Fruit fly (Drosophila melanogaster) whole organism, embryonic: Measurements from ENCODE around the gene Tnpo-SR.

Source experiments
- Awh ChIP-seq: fragments of 200-800 bp; sonication (Bioruptor generic); IDR thresholded peaks from 2 replicates; pipeline ENCODE4, ENCODE4 v1.3.6; 2022; ENCODE audit warnings: missing biosample characterization, missing genetic modification characterization
- CG10462 ChIP-seq: fragments of 200-800 bp; sonication (Bioruptor generic); optimal IDR thresholded peaks from 2 replicates; lab custom pipeline; 2016; ENCODE audit warnings: missing biosample characterization, missing genetic modification characterization
- CG10654 ChIP-seq: fragments of 200-800 bp; sonication (Bioruptor generic); optimal IDR thresholded peaks from 2 replicates; lab custom pipeline; 2016; ENCODE audit warnings: missing biosample characterization, missing genetic modification characterization
- CG11398 ChIP-seq: fragments of 200-800 bp; sonication (Bioruptor generic); optimal IDR thresholded peaks from 2 replicates; lab custom pipeline; 2016; ENCODE audit warnings: missing biosample characterization, missing genetic modification characterization
- CG12769 ChIP-seq: fragments of 200-800 bp; sonication (Bioruptor generic); optimal IDR thresholded peaks from 2 replicates; lab custom pipeline; 2019; ENCODE audit warnings: missing biosample characterization, mild to moderate bottlenecking, missing genetic modification characterization, moderate library complexity
- CG14710 ChIP-seq: fragments of 200-800 bp; sonication (Bioruptor generic); optimal IDR thresholded peaks from 3 replicates; lab custom pipeline; 2019; ENCODE audit warnings: missing biosample characterization, mild to moderate bottlenecking, missing genetic modification characterization, moderate library complexity
- CG14965 ChIP-seq: fragments of 200-800 bp; sonication (Bioruptor generic); optimal IDR thresholded peaks from 2 replicates; lab custom pipeline; 2016; ENCODE audit warnings: missing biosample characterization, missing genetic modification characterization, borderline replicate concordance
- CG1647 ChIP-seq: fragments of 200-800 bp; sonication (Bioruptor generic); optimal IDR thresholded peaks from 3 replicates; lab custom pipeline; 2016; ENCODE audit warnings: missing biosample characterization, missing genetic modification characterization
- CG17361 ChIP-seq: fragments of 200-800 bp; sonication (Bioruptor generic); IDR thresholded peaks from 3 replicates; pipeline ENCODE4 v1.3.6; 2022; ENCODE audit warnings: missing biosample characterization, missing genetic modification characterization
- CG17829 ChIP-seq: fragments of 200-800 bp; optimal IDR thresholded peaks from 2 replicates; lab custom pipeline; 2019; ENCODE audit warnings: missing biosample characterization, mild to moderate bottlenecking, missing genetic modification characterization, moderate library complexity
- CG1792 ChIP-seq: fragments of 200-800 bp; sonication (Bioruptor generic); optimal IDR thresholded peaks from 2 replicates; lab custom pipeline; 2016; ENCODE audit warnings: missing biosample characterization, missing genetic modification characterization
- CG18599 ChIP-seq: fragments of 200-800 bp; sonication (Bioruptor generic); optimal IDR thresholded peaks from 3 replicates; lab custom pipeline; 2017; ENCODE audit warnings: missing biosample characterization, missing genetic modification characterization, mild to moderate bottlenecking, moderate library complexity, missing genetic modification reagents
- CG2889 ChIP-seq: fragments of 200-800 bp; sonication (Bioruptor generic); IDR thresholded peaks from 3 replicates; pipeline ENCODE4 v1.3.6; 2022; ENCODE audit warnings: missing biosample characterization, missing genetic modification characterization
- CG3407 ChIP-seq: fragments of 200-800 bp; sonication (Bioruptor generic); optimal IDR thresholded peaks from 2 replicates; lab custom pipeline; 2018; ENCODE audit warnings: missing biosample characterization, mild to moderate bottlenecking, missing genetic modification characterization
- CG3995 ChIP-seq: fragments of 200-800 bp; sonication (Bioruptor generic); optimal IDR thresholded peaks from 3 replicates; lab custom pipeline; 2016; ENCODE audit warnings: missing biosample characterization, missing genetic modification characterization
- CG4360 ChIP-seq: fragments of 200-800 bp; sonication (Bioruptor generic); IDR thresholded peaks from 2 replicates; pipeline ENCODE4 v1.3.6; 2022; ENCODE audit warnings: missing biosample characterization, missing genetic modification characterization
- CG7786 ChIP-seq: fragments of 200-800 bp; sonication (Bioruptor generic); optimal IDR thresholded peaks from 2 replicates; lab custom pipeline; 2016; ENCODE audit warnings: missing biosample characterization, missing genetic modification characterization
- CG8924 ChIP-seq: fragments of 200-800 bp; optimal IDR thresholded peaks from 3 replicates; lab custom pipeline; 2019; ENCODE audit warnings: missing biosample characterization, mild to moderate bottlenecking, missing genetic modification characterization, moderate library complexity
- CG9797 ChIP-seq: fragments of 200-800 bp; sonication (Bioruptor generic); optimal IDR thresholded peaks from 3 replicates; lab custom pipeline; 2018; ENCODE audit warnings: missing biosample characterization, mild to moderate bottlenecking, missing genetic modification characterization
- CG9876 ChIP-seq: fragments of 200-800 bp; sonication (Bioruptor generic); optimal IDR thresholded peaks from 2 replicates; lab custom pipeline; 2016; ENCODE audit warnings: missing biosample characterization, missing genetic modification characterization
- Deaf1 ChIP-seq: fragments of 200-800 bp; optimal IDR thresholded peaks from 3 replicates; lab custom pipeline; 2019; ENCODE audit warnings: missing biosample characterization, mild to moderate bottlenecking, missing genetic modification characterization, moderate library complexity
- Dfd ChIP-seq, 2 experiments: fragments of >200 bp; optimal IDR thresholded peaks; 2 replicates each; lab custom pipeline; 2017; ENCODE audit warnings: missing biosample characterization in 2 of 2, missing genetic modification characterization in 2 of 2
- Dp ChIP-seq: fragments of 200-800 bp; sonication (Bioruptor generic); optimal IDR thresholded peaks from 2 replicates; lab custom pipeline; 2018; ENCODE audit warnings: missing biosample characterization, mild to moderate bottlenecking, missing genetic modification characterization, moderate library complexity
- Dref ChIP-seq: fragments of 200-800 bp; sonication (Bioruptor generic); IDR thresholded peaks from 2 replicates; pipeline ENCODE4 v1.3.6; 2022; ENCODE audit warnings: missing biosample characterization, missing genetic modification characterization
- E2f1 ChIP-seq: fragments of 200-800 bp; sonication (Bioruptor generic); IDR thresholded peaks from 2 replicates; pipeline ENCODE4 v1.3.6; 2022; ENCODE audit warnings: missing biosample characterization, missing genetic modification characterization
- Hmx ChIP-seq: fragments of 200-800 bp; sonication (Bioruptor generic); optimal IDR thresholded peaks from 2 replicates; lab custom pipeline; 2016; ENCODE audit warnings: missing biosample characterization, missing genetic modification characterization
- Hr3 ChIP-seq: fragments of 200-800 bp; sonication (Bioruptor generic); optimal IDR thresholded peaks from 3 replicates; lab custom pipeline; 2016; ENCODE audit warnings: missing biosample characterization, missing genetic modification characterization
- MBD-R2 ChIP-seq: fragments of 200-800 bp; sonication (Bioruptor generic); IDR thresholded peaks from 2 replicates; pipeline ENCODE4 v1.3.6; 2022; ENCODE audit warnings: missing biosample characterization, missing genetic modification characterization
- Meics ChIP-seq: fragments of 200-800 bp; sonication (Bioruptor generic); optimal IDR thresholded peaks from 2 replicates; lab custom pipeline; 2017; ENCODE audit warnings: missing biosample characterization, mild to moderate bottlenecking, missing genetic modification characterization
- Nf-YB ChIP-seq: fragments of 200-800 bp; sonication (Bioruptor generic); optimal IDR thresholded peaks from 3 replicates; lab custom pipeline; 2019; ENCODE audit warnings: missing biosample characterization, mild to moderate bottlenecking, missing genetic modification characterization, moderate library complexity
- Ssrp ChIP-seq: fragments of 200-800 bp; sonication (Bioruptor generic); optimal IDR thresholded peaks from 2 replicates; lab custom pipeline; 2018; ENCODE audit warnings: missing biosample characterization, mild to moderate bottlenecking, missing genetic modification characterization, moderate library complexity
- Xbp1 ChIP-seq: fragments of 200-800 bp; sonication (Bioruptor generic); optimal IDR thresholded peaks from 3 replicates; lab custom pipeline; 2016; ENCODE audit warnings: missing biosample characterization, mild to moderate bottlenecking, missing genetic modification characterization
- YL-1 ChIP-seq: fragments of 200-800 bp; sonication (Bioruptor generic); optimal IDR thresholded peaks from 3 replicates; lab custom pipeline; 2017; ENCODE audit warnings: missing biosample characterization, mild to moderate bottlenecking, missing genetic modification characterization
- bsh ChIP-seq, 2 experiments: fragments of 200-800 bp; sonication (Bioruptor generic); optimal IDR thresholded peaks; 2 replicates each; lab custom pipeline; 2017 to 2018; ENCODE audit warnings: mild to moderate bottlenecking in 2 of 2, missing biosample characterization in 2 of 2, missing genetic modification characterization in 2 of 2, moderate library complexity in 1 of 2
- crc ChIP-seq: fragments of 200-800 bp; sonication (Bioruptor generic); optimal IDR thresholded peaks from 2 replicates; lab custom pipeline; 2016; ENCODE audit warnings: missing biosample characterization, missing genetic modification characterization
- emc ChIP-seq: fragments of 200-800 bp; sonication (Bioruptor generic); optimal IDR thresholded peaks from 2 replicates; lab custom pipeline; 2016; ENCODE audit warnings: missing biosample characterization, missing genetic modification characterization
- jumu ChIP-seq: fragments of 200-800 bp; sonication (Bioruptor generic); optimal IDR thresholded peaks from 3 replicates; lab custom pipeline; 2016; ENCODE audit warnings: missing biosample characterization, missing genetic modification characterization
- kay ChIP-seq: fragments of 200-800 bp; sonication (Bioruptor generic); optimal IDR thresholded peaks from 2 replicates; lab custom pipeline; 2016; ENCODE audit warnings: missing biosample characterization, missing genetic modification characterization
- lab ChIP-seq: fragments of 200-800 bp; sonication (Bioruptor generic); optimal IDR thresholded peaks from 3 replicates; lab custom pipeline; 2017; ENCODE audit warnings: missing biosample characterization, missing genetic modification characterization, mild to moderate bottlenecking, moderate library complexity, missing genetic modification reagents
- luna ChIP-seq: fragments of 200-800 bp; sonication (Bioruptor generic); optimal IDR thresholded peaks from 2 replicates; lab custom pipeline; 2016; ENCODE audit warnings: missing biosample characterization, missing genetic modification characterization
- pfk ChIP-seq: fragments of 200-800 bp; sonication (Bioruptor generic); optimal IDR thresholded peaks from 2 replicates; lab custom pipeline; 2018; ENCODE audit warnings: missing biosample characterization, mild to moderate bottlenecking, missing genetic modification characterization, moderate library complexity
- pita ChIP-seq: fragments of 200-800 bp; sonication (Bioruptor generic); optimal IDR thresholded peaks from 2 replicates; lab custom pipeline; 2017; ENCODE audit warnings: missing biosample characterization, mild to moderate bottlenecking, missing genetic modification characterization
- pum ChIP-seq: fragments of 200-800 bp; sonication (Bioruptor generic); optimal IDR thresholded peaks from 2 replicates; lab custom pipeline; 2016; ENCODE audit warnings: missing biosample characterization, missing genetic modification characterization
- pzg ChIP-seq: fragments of 200-800 bp; sonication (Bioruptor generic); optimal IDR thresholded peaks from 3 replicates; lab custom pipeline; 2018; ENCODE audit warnings: missing biosample characterization, mild to moderate bottlenecking, missing genetic modification characterization, moderate library complexity
- salm ChIP-seq: fragments of 200-800 bp; sonication (Bioruptor generic); optimal IDR thresholded peaks from 2 replicates; lab custom pipeline; 2018; ENCODE audit warnings: missing biosample characterization, mild to moderate bottlenecking, missing genetic modification characterization
- sc ChIP-seq, 3 experiments: fragments of >200 bp in 2 of 3; fragments of 200-800 bp in 1 of 3; sonication (Bioruptor generic) in 1 of 3; optimal IDR thresholded peaks; 2 replicates in 2 of 3; 3 replicates in 1 of 3; lab custom pipeline; 2017; ENCODE audit warnings: mild to moderate bottlenecking in 1 of 3, missing biosample characterization in 1 of 3, missing genetic modification characterization in 1 of 3, missing genetic modification reagents in 1 of 3
- sens ChIP-seq: fragments of 200-800 bp; sonication (Bioruptor generic); peaks from one replicate; lab custom pipeline; 2016; ENCODE audit warnings: missing biosample characterization, missing genetic modification characterization
- shn ChIP-seq: fragments of 200-800 bp; sonication (Bioruptor generic); optimal IDR thresholded peaks from 3 replicates; lab custom pipeline; 2016; ENCODE audit warnings: missing biosample characterization, missing genetic modification characterization
- sisA ChIP-seq: fragments of 200-800 bp; sonication (Bioruptor generic); IDR thresholded peaks from 2 replicates; pipeline ENCODE4 v1.3.6; 2022; ENCODE audit warnings: missing biosample characterization, missing genetic modification characterization
- tgo ChIP-seq: fragments of 200-800 bp; sonication (Bioruptor generic); IDR thresholded peaks from 3 replicates; pipeline ENCODE4 v1.3.6; 2022; ENCODE audit warnings: missing biosample characterization, missing genetic modification characterization
- tio ChIP-seq: fragments of 200-800 bp; sonication (Bioruptor generic); optimal IDR thresholded peaks from 2 replicates; lab custom pipeline; 2017; ENCODE audit warnings: missing biosample characterization, missing genetic modification characterization, inconsistent platforms
- wdn ChIP-seq: fragments of 200-800 bp; sonication (Bioruptor generic); IDR thresholded peaks from 2 replicates; pipeline ENCODE4 v1.3.6; 2022; ENCODE audit warnings: missing biosample characterization, missing genetic modification characterization

The Tnpo-SR gene

dm6 chr2L:2744852-2745251, 14.9 kb upstream of the Tnpo-SR start, which contains the start of the genes CG9961 and Cwc25 (continued):
- TF ChIP-seq pum (GFP tag; lab: Kevin White, UChicago) (no peak), pzg (GFP tag; lab: Kevin White, UChicago) (peak; percentile 44), CG18599 (GFP tag; lab: Kevin White, UChicago) (no peak), Dp (peak; percentile 42), CG12769 (tag; lab: Kevin White, UChicago) (no peak), Deaf1 (tag; lab: Kevin White, UChicago) (no peak), YL-1 (GFP tag; lab: Kevin White, UChicago) (peak; percentile 16), Dfd (GFP tag; optimal IDR thresholded peaks at IDR 0.05; lab: Kevin White, UChicago) (no peak), tgo (no peak), kay (no peak), CG11398 (no peak), CG14965 (GFP tag; lab: Kevin White, UChicago) (no peak), E2f1 (GFP tag; lab: Robert Waterston, UW) (peak; percentile 24; the same call in 1 of the 2 replicates), CG7786 (GFP tag; lab: Kevin White, UChicago) (no peak), Dref (GFP tag; lab: Robert Waterston, UW) (no peak), tio (GFP tag; lab: Kevin White, UChicago) (no peak), emc (GFP tag; lab: Kevin White, UChicago) (no peak), sc (optimal IDR thresholded peaks at IDR 0.05; lab: Kevin White, UChicago) (no peak), sc (GFP tag; optimal IDR thresholded peaks at IDR 0.05; lab: Kevin White, UChicago) (no peak), lab (no peak), CG1792 (no peak), crc (GFP tag; lab: Kevin White, UChicago) (no peak), salm (no peak), CG10654 (no peak), MBD-R2 (GFP tag; lab: Robert Waterston, UW) (peak; percentile 90), CG1647 (GFP tag; lab: Kevin White, UChicago) (no peak), Hmx (GFP tag; lab: Kevin White, UChicago) (no peak), CG4360 (GFP tag; lab: Robert Waterston, UW) (no peak), CG9876 (GFP tag; lab: Kevin White, UChicago) (no peak), Ssrp (tag; lab: Kevin White, UChicago) (no peak), Awh (no peak), Meics (GFP tag; lab: Kevin White, UChicago) (no peak), pfk (GFP tag; lab: Kevin White, UChicago) (no peak), CG2889 (no peak), sens (GFP tag; lab: Kevin White, UChicago) (peak; percentile 84), jumu (GFP tag; lab: Kevin White, UChicago) (no peak), Xbp1 (GFP tag; lab: Kevin White, UChicago) (no peak), CG3995 (GFP tag; lab: Kevin White, UChicago) (peak; percentile 14), CG10462 (GFP tag; lab: Kevin White, UChicago) (no peak), CG8924 (tag; lab: Kevin White, UChicago) (no peak), CG9797 (GFP tag; lab: Kevin White, UChicago) (no peak), luna (GFP tag; lab: Kevin White, UChicago) (no peak), bsh (GFP tag; optimal IDR thresholded peaks at IDR 0.05; lab: Kevin White, UChicago) (no peak), wdn (GFP tag; lab: Robert Waterston, UW) (no peak), CG17829 (tag; lab: Kevin White, UChicago) (peak; percentile 9), shn (no peak), pita (GFP tag; lab: Kevin White, UChicago) (no peak), CG14710 (tag; lab: Kevin White, UChicago) (peak; percentile 53), Nf-YB (GFP tag; lab: Kevin White, UChicago) (no peak), CG3407 (no peak), sisA (no peak), Hr3 (no peak), CG17361 (GFP tag; lab: Robert Waterston, UW) (0 out of 3 replicates have a peak, but pooled peaks have one; percentile 24)
